Fruit fly (Drosophila melanogaster) whole organism, embryonic: ENCODE results near the gene Pa1.

Experiments used
- CG11398 ChIP-seq: fragments of 200-800 bp; sonication (Bioruptor generic); optimal IDR thresholded peaks from 2 replicates; lab custom pipeline; 2016; ENCODE audit warnings: missing biosample characterization, missing genetic modification characterization
- CG11560 ChIP-seq: fragments of 200-800 bp; sonication (Bioruptor generic); IDR thresholded peaks from 3 replicates; pipeline ENCODE4 v1.3.6; 2022; ENCODE audit warnings: missing biosample characterization, missing genetic modification characterization
- CG12104 ChIP-seq: fragments of 200-800 bp; sonication (Bioruptor generic); optimal IDR thresholded peaks from 3 replicates; lab custom pipeline; 2016; ENCODE audit warnings: missing biosample characterization, missing genetic modification characterization
- CG12219 ChIP-seq: fragments of 200-800 bp; sonication (Bioruptor generic); optimal IDR thresholded peaks from 3 replicates; lab custom pipeline; 2018; ENCODE audit warnings: missing biosample characterization, mild to moderate bottlenecking, missing genetic modification characterization
- CG13123 ChIP-seq: fragments of 200-800 bp; sonication (Bioruptor generic); optimal IDR thresholded peaks from 2 replicates; lab custom pipeline; 2016; ENCODE audit warnings: missing biosample characterization, missing genetic modification characterization
- CG14014 ChIP-seq: fragments of 200-800 bp; sonication (Bioruptor generic); IDR thresholded peaks from 2 replicates; pipeline ENCODE4 v1.3.6; 2022; ENCODE audit warnings: missing biosample characterization, missing genetic modification characterization
- CG14667 ChIP-seq: fragments of 200-800 bp; sonication (Bioruptor generic); IDR thresholded peaks from 2 replicates; pipeline ENCODE4 v1.3.6; 2022; ENCODE audit warnings: missing biosample characterization, missing genetic modification characterization
- CG15011 ChIP-seq: fragments of 200-800 bp; sonication (Bioruptor generic); optimal IDR thresholded peaks from 3 replicates; lab custom pipeline; 2018; ENCODE audit warnings: missing biosample characterization, mild to moderate bottlenecking, missing genetic modification characterization
- CG18599 ChIP-seq: fragments of 200-800 bp; sonication (Bioruptor generic); optimal IDR thresholded peaks from 3 replicates; lab custom pipeline; 2017; ENCODE audit warnings: missing biosample characterization, missing genetic modification characterization, mild to moderate bottlenecking, moderate library complexity, missing genetic modification reagents
- CG2116 ChIP-seq: fragments of 200-800 bp; sonication (Bioruptor generic); optimal IDR thresholded peaks from 3 replicates; lab custom pipeline; 2018; ENCODE audit warnings: missing biosample characterization, mild to moderate bottlenecking, missing genetic modification characterization
- CG2129 ChIP-seq: fragments of 200-800 bp; sonication (Bioruptor generic); IDR thresholded peaks from 2 replicates; pipeline ENCODE4 v1.3.6; 2022; ENCODE audit warnings: missing biosample characterization, missing genetic modification characterization; ENCODE audit not compliant: partially characterized antibody
- CG33213 ChIP-seq: fragments of 200-800 bp; sonication (Bioruptor generic); optimal IDR thresholded peaks from 3 replicates; lab custom pipeline; 2016; ENCODE audit warnings: missing biosample characterization, missing genetic modification characterization
- CG4360 ChIP-seq: fragments of 200-800 bp; sonication (Bioruptor generic); IDR thresholded peaks from 2 replicates; pipeline ENCODE4 v1.3.6; 2022; ENCODE audit warnings: missing biosample characterization, missing genetic modification characterization
- CG4424 ChIP-seq: fragments of 200-800 bp; sonication (Bioruptor generic); optimal IDR thresholded peaks from 3 replicates; lab custom pipeline; 2016; ENCODE audit warnings: missing biosample characterization, missing genetic modification characterization
- CG6175 ChIP-seq: fragments of 200-800 bp; sonication (Bioruptor generic); IDR thresholded peaks from 3 replicates; pipeline ENCODE4 v1.3.6; 2022; ENCODE audit warnings: missing biosample characterization, missing genetic modification characterization
- CG6254 ChIP-seq: fragments of 200-800 bp; sonication (Bioruptor generic); optimal IDR thresholded peaks from 3 replicates; lab custom pipeline; 2017; ENCODE audit warnings: mild to moderate bottlenecking, missing biosample characterization, missing genetic modification reagents, missing genetic modification characterization
- CG6272 ChIP-seq: fragments of 200-800 bp; sonication (Bioruptor generic); IDR thresholded peaks from 2 replicates; pipeline ENCODE4 v1.3.6; 2022; ENCODE audit warnings: missing biosample characterization, missing genetic modification characterization
- CG8281 ChIP-seq: fragments of 200-800 bp; sonication (Bioruptor generic); optimal IDR thresholded peaks from 2 replicates; lab custom pipeline; 2018; ENCODE audit warnings: missing biosample characterization, mild to moderate bottlenecking, missing genetic modification characterization, moderate library complexity
- CG8359 ChIP-seq: fragments of 200-800 bp; sonication (Bioruptor generic); optimal IDR thresholded peaks from 2 replicates; lab custom pipeline; 2017; ENCODE audit warnings: missing biosample characterization, mild to moderate bottlenecking, missing genetic modification characterization, borderline replicate concordance
- CG9817 ChIP-seq: fragments of 200-800 bp; sonication (Bioruptor generic); optimal IDR thresholded peaks from 2 replicates; lab custom pipeline; 2018; ENCODE audit warnings: missing biosample characterization, mild to moderate bottlenecking, missing genetic modification characterization, moderate library complexity
- CG9932 ChIP-seq: fragments of 200-800 bp; sonication (Bioruptor generic); IDR thresholded peaks from 2 replicates; pipeline ENCODE4 v1.3.6; 2022; ENCODE audit warnings: missing biosample characterization, missing genetic modification characterization
- Ets97D ChIP-seq: fragments of 200-800 bp; sonication (Bioruptor generic); optimal IDR thresholded peaks from 3 replicates; lab custom pipeline; 2016; ENCODE audit warnings: missing biosample characterization, missing genetic modification characterization
- H15 ChIP-seq: fragments of 200-800 bp; sonication (Bioruptor generic); IDR thresholded peaks from 3 replicates; pipeline ENCODE4 v1.3.6; 2022; ENCODE audit warnings: missing biosample characterization, missing genetic modification characterization
- H2.0 ChIP-seq: fragments of 200-800 bp; sonication (Bioruptor generic); IDR thresholded peaks from 2 replicates; pipeline ENCODE4 v1.3.6; 2022; ENCODE audit warnings: missing biosample characterization, missing genetic modification characterization
- Hey ChIP-seq: fragments of 200-800 bp; sonication (Bioruptor generic); optimal IDR thresholded peaks from 3 replicates; lab custom pipeline; 2018; ENCODE audit warnings: missing biosample characterization, mild to moderate bottlenecking, missing genetic modification characterization
- Hr51 ChIP-seq, 2 experiments: fragments of 200-800 bp; sonication (Bioruptor generic); optimal IDR thresholded peaks; 2 replicates in 1 of 2; 3 replicates in 1 of 2; lab custom pipeline; 2016 to 2018; ENCODE audit warnings: missing biosample characterization in 2 of 2, missing genetic modification characterization in 2 of 2, mild to moderate bottlenecking in 1 of 2, moderate library complexity in 1 of 2
- Hsf ChIP-seq: fragments of 200-800 bp; sonication (Bioruptor generic); optimal IDR thresholded peaks from 3 replicates; lab custom pipeline; 2016; ENCODE audit warnings: missing biosample characterization, missing genetic modification characterization
- Kr ChIP-seq: fragments of 200-800 bp; sonication (Bioruptor generic); optimal IDR thresholded peaks from 2 replicates; lab custom pipeline; 2017; ENCODE audit warnings: missing biosample characterization, mild to moderate bottlenecking, missing genetic modification characterization
- MBD-R2 ChIP-seq: fragments of 200-800 bp; sonication (Bioruptor generic); IDR thresholded peaks from 2 replicates; pipeline ENCODE4 v1.3.6; 2022; ENCODE audit warnings: missing biosample characterization, missing genetic modification characterization
- Nf-YA ChIP-seq: fragments of 200-800 bp; sonication (Bioruptor generic); IDR thresholded peaks from 2 replicates; pipeline ENCODE4 v1.3.6; 2022; ENCODE audit warnings: missing biosample characterization, missing genetic modification characterization
- Nf-YB ChIP-seq: fragments of 200-800 bp; sonication (Bioruptor generic); optimal IDR thresholded peaks from 3 replicates; lab custom pipeline; 2019; ENCODE audit warnings: missing biosample characterization, mild to moderate bottlenecking, missing genetic modification characterization, moderate library complexity
- Oaz ChIP-seq: fragments of 200-800 bp; sonication (Bioruptor generic); IDR thresholded peaks from 2 replicates; pipeline ENCODE4 v1.3.6; 2022; ENCODE audit warnings: missing biosample characterization, missing genetic modification characterization
- Sox102F ChIP-seq: fragments of 200-800 bp; sonication (Bioruptor generic); optimal IDR thresholded peaks from 2 replicates; lab custom pipeline; 2018; ENCODE audit warnings: missing biosample characterization, mild to moderate bottlenecking, missing genetic modification characterization, moderate library complexity
- aop ChIP-seq: fragments of 200-800 bp; sonication (Bioruptor generic); IDR thresholded peaks from 2 replicates; pipeline ENCODE4 v1.3.6; 2022; ENCODE audit warnings: missing biosample characterization, missing genetic modification characterization
- ato ChIP-seq: fragments of 200-800 bp; sonication (Bioruptor generic); IDR thresholded peaks from 2 replicates; pipeline ENCODE4 v1.3.6; 2022; ENCODE audit warnings: missing biosample characterization, missing genetic modification characterization; ENCODE audit not compliant: partially characterized antibody
- chm ChIP-seq: fragments of 200-800 bp; sonication (Bioruptor generic); IDR thresholded peaks from 2 replicates; pipeline ENCODE4 v1.3.6; 2022; ENCODE audit warnings: missing biosample characterization, missing genetic modification characterization
- crol ChIP-seq: fragments of 200-800 bp; sonication (Bioruptor generic); IDR thresholded peaks from 2 replicates; pipeline ENCODE4 v1.3.6; 2022; ENCODE audit warnings: missing biosample characterization, missing genetic modification characterization
- crp ChIP-seq, 2 experiments: fragments of 200-800 bp; sonication (Bioruptor generic); optimal IDR thresholded peaks; 2 replicates in 1 of 2; 3 replicates in 1 of 2; lab custom pipeline; 2017; ENCODE audit warnings: missing biosample characterization in 2 of 2, missing genetic modification characterization in 2 of 2, mild to moderate bottlenecking in 1 of 2, moderate library complexity in 1 of 2
- emc ChIP-seq: fragments of 200-800 bp; sonication (Bioruptor generic); optimal IDR thresholded peaks from 2 replicates; lab custom pipeline; 2016; ENCODE audit warnings: missing biosample characterization, missing genetic modification characterization
- fru ChIP-seq: fragments of >200 bp; optimal IDR thresholded peaks from 2 replicates; lab custom pipeline; 2017
- hb ChIP-seq: fragments of 200-800 bp; sonication (Bioruptor generic); IDR thresholded peaks from 3 replicates; pipeline ENCODE4 v1.3.6; 2022; ENCODE audit warnings: missing biosample characterization, missing genetic modification characterization; ENCODE audit not compliant: partially characterized antibody
- inv ChIP-seq: fragments of 200-800 bp; sonication (Bioruptor generic); IDR thresholded peaks from 2 replicates; pipeline ENCODE4 v1.3.6; 2022; ENCODE audit warnings: missing biosample characterization, missing genetic modification characterization; ENCODE audit not compliant: partially characterized antibody
- lab ChIP-seq: fragments of 200-800 bp; sonication (Bioruptor generic); optimal IDR thresholded peaks from 3 replicates; lab custom pipeline; 2017; ENCODE audit warnings: missing biosample characterization, missing genetic modification characterization, mild to moderate bottlenecking, moderate library complexity, missing genetic modification reagents
- mld ChIP-seq: fragments of 200-800 bp; sonication (Bioruptor generic); IDR thresholded peaks from 3 replicates; pipeline ENCODE4 v1.3.6; 2022; ENCODE audit warnings: missing biosample characterization, missing genetic modification characterization; ENCODE audit not compliant: partially characterized antibody
- otp ChIP-seq: fragments of 200-800 bp; sonication (Bioruptor generic); IDR thresholded peaks from 3 replicates; pipeline ENCODE4, ENCODE4 v1.3.6; 2022; ENCODE audit warnings: missing biosample characterization, missing genetic modification characterization
- sc ChIP-seq, 3 experiments: fragments of >200 bp in 2 of 3; fragments of 200-800 bp in 1 of 3; sonication (Bioruptor generic) in 1 of 3; optimal IDR thresholded peaks; 2 replicates in 2 of 3; 3 replicates in 1 of 3; lab custom pipeline; 2017; ENCODE audit warnings: mild to moderate bottlenecking in 1 of 3, missing biosample characterization in 1 of 3, missing genetic modification characterization in 1 of 3, missing genetic modification reagents in 1 of 3
- tgo ChIP-seq: fragments of 200-800 bp; sonication (Bioruptor generic); IDR thresholded peaks from 3 replicates; pipeline ENCODE4 v1.3.6; 2022; ENCODE audit warnings: missing biosample characterization, missing genetic modification characterization
- usp ChIP-seq: fragments of >200 bp; optimal IDR thresholded peaks from 2 replicates; lab custom pipeline; 2017; ENCODE audit warnings: missing biosample characterization, missing genetic modification characterization
- wdn ChIP-seq: fragments of 200-800 bp; sonication (Bioruptor generic); IDR thresholded peaks from 2 replicates; pipeline ENCODE4 v1.3.6; 2022; ENCODE audit warnings: missing biosample characterization, missing genetic modification characterization

The Pa1 gene

DNA sequence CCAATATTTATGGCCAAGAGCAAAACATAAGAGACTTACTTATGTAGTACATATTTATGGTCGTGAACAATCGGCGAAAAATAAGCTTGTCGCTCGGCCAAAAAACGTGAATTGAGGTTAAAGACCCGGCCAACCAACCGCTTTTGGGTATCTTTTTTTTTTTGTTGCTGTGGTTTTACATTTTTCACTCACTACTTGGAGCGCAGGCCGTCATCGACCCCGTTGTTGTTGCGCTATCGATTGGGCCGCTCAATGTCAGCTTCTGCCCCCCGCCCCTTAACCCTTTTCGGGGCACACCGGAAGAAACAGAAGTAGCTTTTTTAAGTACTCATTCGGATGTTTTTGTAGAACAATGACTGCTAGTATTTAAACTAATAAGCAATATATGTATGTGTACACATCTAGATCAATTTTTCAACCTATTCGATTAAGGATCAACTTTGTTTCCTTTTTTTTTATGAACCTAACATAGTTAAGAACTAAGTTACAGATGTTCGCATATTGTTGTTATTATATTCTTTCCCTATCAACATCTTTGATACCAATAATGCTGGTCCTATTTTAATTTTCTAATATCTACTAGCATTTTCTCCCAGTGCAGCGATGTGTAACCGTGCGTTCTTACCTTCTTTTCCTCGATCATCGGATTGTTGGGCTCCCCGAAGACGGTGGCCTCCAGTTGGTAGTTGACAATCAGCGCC is 20.8 kb upstream of the Pa1 start (continued):
- TF ChIP-seq CG14014 (GFP tag; lab: Robert Waterston, UW), result peak; percentile 68; the same call in 1 of the 2 replicates
- TF ChIP-seq CG18599 (GFP tag; lab: Kevin White, UChicago), result no peak
- TF ChIP-seq CG2116 (GFP tag; lab: Kevin White, UChicago), result peak; percentile 44
- peak; percentile 36; the same call in 1 of the 2 replicates for TF ChIP-seq CG14667
- TF ChIP-seq Hey (tag; lab: Kevin White, UChicago), result no peak
- TF ChIP-seq CG6272 (GFP tag; lab: Robert Waterston, UW), result no peak
- TF ChIP-seq CG6254 (GFP tag; lab: Kevin White, UChicago), result peak; percentile 56
- TF ChIP-seq lab (GFP tag; lab: Kevin White, UChicago), result peak; percentile 70
- TF ChIP-seq mld (GFP tag; lab: Robert Waterston, UW), result no peak
- no peak for TF ChIP-seq CG8281 (tag; lab: Kevin White, UChicago)
- peak; percentile 71 for TF ChIP-seq Kr (GFP tag; lab: Kevin White, UChicago)
- TF ChIP-seq CG11398 (GFP tag; lab: Kevin White, UChicago), result peak; percentile 50
- TF ChIP-seq ato (GFP tag; lab: Robert Waterston, UW), result no peak
- peak; percentile 46 for TF ChIP-seq Ets97D (GFP tag; lab: Kevin White, UChicago)
- TF ChIP-seq Nf-YB (GFP tag; lab: Kevin White, UChicago), result no peak
- TF ChIP-seq usp (GFP tag; lab: Kevin White, UChicago), result no peak
- peak; percentile 47 for TF ChIP-seq CG33213 (GFP tag; lab: Kevin White, UChicago)
- no peak for TF ChIP-seq hb (GFP tag; lab: Robert Waterston, UW)
- TF ChIP-seq wdn (GFP tag; lab: Robert Waterston, UW), result no peak
- peak; percentile 27; the same call in 1 of the 2 replicates for TF ChIP-seq crol (GFP tag; lab: Robert Waterston, UW)
- no peak for TF ChIP-seq inv (GFP tag; lab: Robert Waterston, UW)
- TF ChIP-seq CG12219 (GFP tag; lab: Kevin White, UChicago), result no peak
- TF ChIP-seq H2.0 (GFP tag; lab: Robert Waterston, UW), result 0 out of 2 replicates have a peak, but pooled peaks have one; percentile 12
- TF ChIP-seq Oaz (GFP tag; lab: Robert Waterston, UW), result peak; percentile 57; the same call in 1 of the 2 replicates
- peak; percentile 82 for TF ChIP-seq CG12104 (GFP tag; lab: Kevin White, UChicago)
- TF ChIP-seq chm, result no peak
- peak; percentile 46; the same call in 2 of the 3 replicates for TF ChIP-seq tgo (GFP tag; lab: Robert Waterston, UW)
- no peak for TF ChIP-seq CG9932
- TF ChIP-seq H15 (GFP tag; lab: Robert Waterston, UW), result no peak
- no peak for TF ChIP-seq otp (GFP tag; lab: Robert Waterston, UW)
- TF ChIP-seq sc (optimal IDR thresholded peaks at IDR 0.05; lab: Kevin White, UChicago), result no peak
- peak; percentile 51 for TF ChIP-seq sc (GFP tag; optimal IDR thresholded peaks at IDR 0.05; lab: Kevin White, UChicago)
- TF ChIP-seq fru, result no peak
- peak; percentile 73 for TF ChIP-seq Hsf (GFP tag; lab: Kevin White, UChicago)
- peak; percentile 73 for TF ChIP-seq CG4424 (GFP tag; lab: Kevin White, UChicago)
- no peak for TF ChIP-seq Nf-YA (GFP tag; lab: Robert Waterston, UW)
- TF ChIP-seq MBD-R2 (GFP tag; lab: Robert Waterston, UW), result no peak; the same call in 1 of the 2 replicates
- no peak for TF ChIP-seq CG2129 (GFP tag; lab: Robert Waterston, UW)
- TF ChIP-seq CG11560 (tag; lab: Robert Waterston, UW), result no peak
- TF ChIP-seq CG9817 (tag; lab: Kevin White, UChicago), result peak; percentile 57
- peak; percentile 23; the same call in 1 of the 2 replicates for TF ChIP-seq CG4360
- peak; percentile 8 for TF ChIP-seq CG13123 (GFP tag; lab: Kevin White, UChicago)
- no peak for TF ChIP-seq Sox102F
- TF ChIP-seq crp (GFP tag; optimal IDR thresholded peaks at IDR 0.05; lab: Kevin White, UChicago), result no peak
- TF ChIP-seq CG6175, result no peak
- TF ChIP-seq aop (GFP tag; lab: Robert Waterston, UW), result no peak
- no peak for TF ChIP-seq CG15011 (GFP tag; lab: Kevin White, UChicago)
- peak in 1 of 2 experiments; percentile 85 for TF ChIP-seq Hr51 (GFP tag; optimal IDR thresholded peaks at IDR 0.05; lab: Kevin White, UChicago)
- TF ChIP-seq CG8359 (GFP tag; lab: Kevin White, UChicago), result peak; percentile 19
- no peak for TF ChIP-seq emc
